5 fruit fly cellular contexts compared by ENCODE assay signal in genomic region chr3L:3472786-3473185, dm6.
TF ChIP-seq lines count a peak whose summit lies in the region.

No protein-coding gene starts in this region.

- no peak for TF ChIP-seq CTCF in whole organism, embryonic (GFP tag; optimal IDR thresholded peaks at IDR 0.05; lab: Kevin White, UChicago)

TF ChIP-seq in whole organism, adult, 20 proteins besides CTCF, POLR2A, EP300 and RAD21:
- TF ChIP-seq Mnt (GFP tag; optimal IDR thresholded peaks at IDR 0.05; lab: Kevin White, UChicago): no peak
- TF ChIP-seq Crg-1 (GFP tag; optimal IDR thresholded peaks at IDR 0.05; lab: Kevin White, UChicago): no peak
- peak; percentile 52 for TF ChIP-seq CG7101 (tag; optimal IDR thresholded peaks at IDR 0.05; lab: Kevin White, UChicago)
- TF ChIP-seq Clk (GFP tag; optimal IDR thresholded peaks at IDR 0.05; lab: Kevin White, UChicago): peak; percentile 58
- no peak for TF ChIP-seq ovo (GFP tag; optimal IDR thresholded peaks at IDR 0.05; lab: Kevin White, UChicago)
- TF ChIP-seq CG7045 (GFP tag; optimal IDR thresholded peaks at IDR 0.05; lab: Kevin White, UChicago): peak; percentile 86
- TF ChIP-seq pad (GFP tag; optimal IDR thresholded peaks at IDR 0.05; lab: Kevin White, UChicago): peak; percentile 6
- TF ChIP-seq CG33017 (tag; optimal IDR thresholded peaks at IDR 0.05; lab: Kevin White, UChicago): peak; percentile 79
- TF ChIP-seq CG5204 (GFP tag; optimal IDR thresholded peaks at IDR 0.05; lab: Kevin White, UChicago): peak; percentile 81
- TF ChIP-seq CG14711 (tag; optimal IDR thresholded peaks at IDR 0.05; lab: Kevin White, UChicago): peak; percentile 50
- peak; percentile 42 for TF ChIP-seq Hr96 (GFP tag; optimal IDR thresholded peaks at IDR 0.05; lab: Kevin White, UChicago)
- peak; percentile 73 for TF ChIP-seq CG12768 (GFP tag; optimal IDR thresholded peaks at IDR 0.05; lab: Kevin White, UChicago)
- TF ChIP-seq CG11617 (GFP tag; optimal IDR thresholded peaks at IDR 0.05; lab: Kevin White, UChicago): peak; percentile 17
- TF ChIP-seq bab1 (GFP tag; optimal IDR thresholded peaks at IDR 0.05; lab: Kevin White, UChicago): no peak
- no peak for TF ChIP-seq cnc (optimal IDR thresholded peaks at IDR 0.05; lab: Kevin White, UChicago)
- TF ChIP-seq CG1620 (GFP tag; optimal IDR thresholded peaks at IDR 0.05; lab: Kevin White, UChicago): no peak
- peak; percentile 67 for TF ChIP-seq toe (GFP tag; optimal IDR thresholded peaks at IDR 0.05; lab: Kevin White, UChicago)
- TF ChIP-seq tj (GFP tag; optimal IDR thresholded peaks at IDR 0.05; lab: Kevin White, UChicago): peak; percentile 0

TF ChIP-seq in whole organism, embryonic, 481 proteins besides CTCF, POLR2A, EP300 and RAD21 (continues in another document):
- TF ChIP-seq CG7987 (GFP tag; optimal IDR thresholded peaks at IDR 0.05; lab: Kevin White, UChicago) (no peak), HLH3B (GFP tag; IDR thresholded peaks at IDR 0.05; lab: Robert Waterston, UW) (peak; percentile 68), bigmax (GFP tag; optimal IDR thresholded peaks at IDR 0.05; lab: Kevin White, UChicago) (no peak), Gsc (GFP tag; IDR thresholded peaks at IDR 0.05; lab: Robert Waterston, UW) (no peak), pb (GFP tag; optimal IDR thresholded peaks at IDR 0.05; lab: Kevin White, UChicago) (peak; percentile 42), Antp (GFP tag; optimal IDR thresholded peaks at IDR 0.05; lab: Kevin White, UChicago) (peak; percentile 58), CG8478 (optimal IDR thresholded peaks at IDR 0.05; lab: Kevin White, UChicago) (no peak), gcm2 (GFP tag; optimal IDR thresholded peaks at IDR 0.05; lab: Kevin White, UChicago) (no peak), wor (GFP tag; IDR thresholded peaks at IDR 0.05; lab: Robert Waterston, UW) (no peak), onecut (GFP tag; IDR thresholded peaks at IDR 0.05; lab: Robert Waterston, UW) (peak; percentile 59), en (GFP tag; optimal IDR thresholded peaks at IDR 0.05; lab: Kevin White, UChicago) (peak; percentile 16), pfk (GFP tag; optimal IDR thresholded peaks at IDR 0.05; lab: Kevin White, UChicago) (no peak), corto (GFP tag; optimal IDR thresholded peaks at IDR 0.05; lab: Kevin White, UChicago) (no peak), Myb (GFP tag; optimal IDR thresholded peaks at IDR 0.05; lab: Kevin White, UChicago) (peak; percentile 51), lbe (GFP tag; optimal IDR thresholded peaks at IDR 0.05; lab: Kevin White, UChicago) (no peak), CG11247 (GFP tag; IDR thresholded peaks at IDR 0.05; lab: Robert Waterston, UW) (peak; percentile 74), Atf3 (GFP tag; optimal IDR thresholded peaks at IDR 0.05; lab: Kevin White, UChicago) (no peak), gfzf (GFP tag; optimal IDR thresholded peaks at IDR 0.05; lab: Kevin White, UChicago) (no peak), Lim3 (GFP tag; IDR thresholded peaks at IDR 0.05; lab: Robert Waterston, UW) (no peak), gsb (GFP tag; IDR thresholded peaks at IDR 0.05; lab: Robert Waterston, UW) (peak; percentile 57; the same call in 1 of the 2 replicates)

TF ChIP-seq in whole organism, prepupa, 60 proteins besides CTCF, POLR2A, EP300 and RAD21 (continues in another document):
- TF ChIP-seq CG8119 (GFP tag; IDR thresholded peaks at IDR 0.05; lab: Robert Waterston, UW) (peak; percentile 63), CG3032 (tag; optimal IDR thresholded peaks at IDR 0.05; lab: Kevin White, UChicago) (peak; percentile 57), Hr4 (GFP tag; optimal IDR thresholded peaks at IDR 0.05; lab: Kevin White, UChicago) (peak; percentile 37), Sox15 (GFP tag; optimal IDR thresholded peaks at IDR 0.05; lab: Kevin White, UChicago) (no peak), CG4318 (GFP tag; optimal IDR thresholded peaks at IDR 0.05; lab: Kevin White, UChicago) (no peak), topi (GFP tag; optimal IDR thresholded peaks at IDR 0.05; lab: Kevin White, UChicago) (peak; percentile 35), CG15336 (GFP tag; IDR thresholded peaks at IDR 0.05; lab: Robert Waterston, UW) (0 out of 2 replicates have a peak, but pooled peaks have one; percentile 47), spab (GFP tag; optimal IDR thresholded peaks at IDR 0.05; lab: Kevin White, UChicago) (peak; percentile 58), Eip93F (GFP tag; optimal IDR thresholded peaks at IDR 0.05; lab: Kevin White, UChicago) (no peak), CG11902 (GFP tag; optimal IDR thresholded peaks at IDR 0.05; lab: Kevin White, UChicago) (no peak), CG8319 (GFP tag; optimal IDR thresholded peaks at IDR 0.05; lab: Kevin White, UChicago) (no peak), Met (GFP tag; optimal IDR thresholded peaks at IDR 0.05; lab: Kevin White, UChicago) (peak; percentile 67), fkh (GFP tag; optimal IDR thresholded peaks at IDR 0.05; lab: Kevin White, UChicago) (no peak), eg (GFP tag; IDR thresholded peaks at IDR 0.05; lab: Robert Waterston, UW) (peak; percentile 70; the same call in 2 of the 3 replicates), dsx (GFP tag; optimal IDR thresholded peaks at IDR 0.05; lab: Kevin White, UChicago; ENCODE audit: poor library complexity, severe bottlenecking) (peak; percentile 47), fd85E (GFP tag; optimal IDR thresholded peaks at IDR 0.05; lab: Kevin White, UChicago) (no peak), esn (GFP tag; optimal IDR thresholded peaks at IDR 0.05; lab: Kevin White, UChicago) (peak; percentile 53), dac (GFP tag; optimal IDR thresholded peaks at IDR 0.05; lab: Kevin White, UChicago) (peak; percentile 8), CG34406 (GFP tag; optimal IDR thresholded peaks at IDR 0.05; lab: Kevin White, UChicago) (peak; percentile 15)

TF ChIP-seq in whole organism, pupa, 21 proteins besides CTCF, POLR2A, EP300 and RAD21:
- peak; percentile 63 for TF ChIP-seq CG15710 (tag; optimal IDR thresholded peaks at IDR 0.05; lab: Kevin White, UChicago)
- TF ChIP-seq CG8301 (tag; optimal IDR thresholded peaks at IDR 0.05; lab: Kevin White, UChicago): no peak
- no peak for TF ChIP-seq CG13204 (GFP tag; optimal IDR thresholded peaks at IDR 0.05; lab: Kevin White, UChicago)
- no peak for TF ChIP-seq CG10348 (GFP tag; IDR thresholded peaks at IDR 0.05; lab: Robert Waterston, UW)
- peak; percentile 22 for TF ChIP-seq gl (tag; optimal IDR thresholded peaks at IDR 0.05; lab: Kevin White, UChicago)
- no peak for TF ChIP-seq CG14655 (GFP tag; optimal IDR thresholded peaks at IDR 0.05; lab: Kevin White, UChicago)
- TF ChIP-seq CG32121 (GFP tag; IDR thresholded peaks at IDR 0.05; lab: Robert Waterston, UW): no peak
- TF ChIP-seq CG4496 (GFP tag; IDR thresholded peaks at IDR 0.05; lab: Robert Waterston, UW): peak; percentile 80
- TF ChIP-seq CG17806 (tag; optimal IDR thresholded peaks at IDR 0.05; lab: Kevin White, UChicago): peak; percentile 56
- TF ChIP-seq fd96Ca (GFP tag; IDR thresholded peaks at IDR 0.05; lab: Robert Waterston, UW): no peak; the same call in 2 of the 3 replicates
- TF ChIP-seq EcR (GFP tag; optimal IDR thresholded peaks at IDR 0.05; lab: Kevin White, UChicago): no peak
- TF ChIP-seq D1 (tag; optimal IDR thresholded peaks at IDR 0.05; lab: Kevin White, UChicago): no peak
- TF ChIP-seq Pif1B (GFP tag; optimal IDR thresholded peaks at IDR 0.05; lab: Kevin White, UChicago): peak; percentile 21
- TF ChIP-seq CG8159 (tag; optimal IDR thresholded peaks at IDR 0.05; lab: Kevin White, UChicago): peak; percentile 85
- TF ChIP-seq rn (GFP tag; IDR thresholded peaks at IDR 0.05; lab: Robert Waterston, UW): no peak
- TF ChIP-seq Pif1A (GFP tag; optimal IDR thresholded peaks at IDR 0.05; lab: Kevin White, UChicago): peak; percentile 33
- TF ChIP-seq Snoo (tag; optimal IDR thresholded peaks at IDR 0.05; lab: Kevin White, UChicago): peak; percentile 29
- TF ChIP-seq Ets98B (GFP tag; IDR thresholded peaks at IDR 0.05; lab: Robert Waterston, UW): peak; percentile 52
- TF ChIP-seq CG9948 (tag; optimal IDR thresholded peaks at IDR 0.05; lab: Kevin White, UChicago): peak; percentile 21
- TF ChIP-seq CG34367 (tag; optimal IDR thresholded peaks at IDR 0.05; lab: Kevin White, UChicago): peak; percentile 50
- TF ChIP-seq CG12605 (GFP tag; IDR thresholded peaks at IDR 0.05; lab: Robert Waterston, UW): peak; percentile 50; the same call in 1 of the 2 replicates

TF ChIP-seq in whole organism, wandering third instar larva, 38 proteins besides CTCF, POLR2A, EP300 and RAD21 (continues in another document):
- TF ChIP-seq fru (GFP tag; optimal IDR thresholded peaks at IDR 0.05; lab: Kevin White, UChicago): peak; percentile 60
- TF ChIP-seq Jra (GFP tag; optimal IDR thresholded peaks at IDR 0.05; lab: Kevin White, UChicago): no peak
- no peak for TF ChIP-seq woc (GFP tag; optimal IDR thresholded peaks at IDR 0.05; lab: Kevin White, UChicago)
- TF ChIP-seq Rel (GFP tag; optimal IDR thresholded peaks at IDR 0.05; lab: Kevin White, UChicago): no peak
- TF ChIP-seq Rel (tag; optimal IDR thresholded peaks at IDR 0.05; lab: Kevin White, UChicago): no peak
- no peak for TF ChIP-seq pan (optimal IDR thresholded peaks at IDR 0.05; lab: Kevin White, UChicago)
- TF ChIP-seq jim (GFP tag; optimal IDR thresholded peaks at IDR 0.05; lab: Kevin White, UChicago): no peak
- peak; percentile 53 for TF ChIP-seq Sp1 (GFP tag; optimal IDR thresholded peaks at IDR 0.05; lab: Kevin White, UChicago)
- TF ChIP-seq Dfd (GFP tag; optimal IDR thresholded peaks at IDR 0.05; lab: Kevin White, UChicago): no peak
- TF ChIP-seq GATAd (GFP tag; optimal IDR thresholded peaks at IDR 0.05; lab: Kevin White, UChicago): no peak
- peak; percentile 21 for TF ChIP-seq br (GFP tag; optimal IDR thresholded peaks at IDR 0.05; lab: Kevin White, UChicago)
- peak; percentile 47 for TF ChIP-seq HLH106 (tag; optimal IDR thresholded peaks at IDR 0.05; lab: Kevin White, UChicago)
- TF ChIP-seq dl (GFP tag; optimal IDR thresholded peaks at IDR 0.05; lab: Kevin White, UChicago; ENCODE audit: insufficient read depth in 1 of 2, partially characterized antibody in 2 of 2): no peak
- peak; percentile 45 for TF ChIP-seq Hnf4 (GFP tag; optimal IDR thresholded peaks at IDR 0.05; lab: Kevin White, UChicago)
- peak; percentile 63 for TF ChIP-seq OdsH (GFP tag; optimal IDR thresholded peaks at IDR 0.05; lab: Kevin White, UChicago)
- peak; percentile 57 for TF ChIP-seq rgr (GFP tag; optimal IDR thresholded peaks at IDR 0.05; lab: Kevin White, UChicago)
- TF ChIP-seq ey (GFP tag; optimal IDR thresholded peaks at IDR 0.05; lab: Kevin White, UChicago): peak; percentile 37
- TF ChIP-seq Abd-B (GFP tag; optimal IDR thresholded peaks at IDR 0.05; lab: Kevin White, UChicago): no peak
- no peak for TF ChIP-seq Vsx2 (GFP tag; optimal IDR thresholded peaks at IDR 0.05; lab: Kevin White, UChicago; ENCODE audit: partially characterized antibody)
- no peak for TF ChIP-seq Dif (GFP tag; optimal IDR thresholded peaks at IDR 0.05; lab: Kevin White, UChicago; ENCODE audit: partially characterized antibody)
- no peak for TF ChIP-seq dsf (GFP tag; optimal IDR thresholded peaks at IDR 0.05; lab: Kevin White, UChicago; ENCODE audit: borderline replicate concordance)
- TF ChIP-seq Myc (optimal IDR thresholded peaks at IDR 0.05; lab: Kevin White, UChicago): no peak
- TF ChIP-seq sv (GFP tag; optimal IDR thresholded peaks at IDR 0.05; lab: Kevin White, UChicago): peak; percentile 48
- TF ChIP-seq foxo (GFP tag; optimal IDR thresholded peaks at IDR 0.05; lab: Kevin White, UChicago): peak in 1 of 2 experiments; percentile 63
